Worm (Caenorhabditis elegans) whole organism, mixed stage, embryonic: Measurements from ENCODE around the gene syx-4.

Experiments
- M03D4.4 ChIP-seq: sonication (generic microtip); optimal IDR thresholded peaks from 2 replicates; lab custom pipeline; 2017; ENCODE audit warnings: mild to moderate bottlenecking, missing genetic modification characterization, missing compliant biosample characterization
- bed-3 ChIP-seq: fragments of 200-800 bp; sonication (Bioruptor generic); optimal IDR thresholded peaks from 3 replicates; lab custom pipeline; 2018; ENCODE audit warnings: mild to moderate bottlenecking, missing genetic modification characterization, moderate library complexity, missing compliant biosample characterization
- blmp-1 ChIP-seq: fragments of 150-350 bp; optimal IDR thresholded peaks from 2 replicates; lab custom pipeline; 2014; ENCODE audit warnings: missing biosample characterization, missing genetic modification characterization
- ceh-39 ChIP-seq: fragments of 150-350 bp; optimal IDR thresholded peaks from 2 replicates; lab custom pipeline; 2014; ENCODE audit warnings: missing biosample characterization, missing genetic modification characterization
- ceh-83 ChIP-seq: fragments of 200-800 bp; sonication (Bioruptor generic); optimal IDR thresholded peaks from 2 replicates; lab custom pipeline; 2018; ENCODE audit warnings: mild to moderate bottlenecking, missing genetic modification characterization, missing compliant biosample characterization
- ces-1 ChIP-seq: fragments of 150-350 bp; optimal IDR thresholded peaks from 2 replicates; lab custom pipeline; 2014; ENCODE audit warnings: missing biosample characterization, missing genetic modification reagents, missing genetic modification characterization
- cnd-1 ChIP-seq: fragments of 200-800 bp; sonication (Bioruptor generic); optimal IDR thresholded peaks from 2 replicates; lab custom pipeline; 2018; ENCODE audit warnings: mild to moderate bottlenecking, missing genetic modification characterization, missing compliant biosample characterization
- drap-1 ChIP-seq: fragments of 200-800 bp; sonication (Bioruptor generic); optimal IDR thresholded peaks from 3 replicates; lab custom pipeline; 2018; ENCODE audit warnings: mild to moderate bottlenecking, missing genetic modification characterization, missing compliant biosample characterization
- elt-3 ChIP-seq: fragments of 150-350 bp; optimal IDR thresholded peaks from 2 replicates; lab custom pipeline; 2014; ENCODE audit warnings: missing biosample characterization, missing genetic modification characterization
- ham-2 ChIP-seq: fragments of 200-800 bp; sonication (Bioruptor generic); optimal IDR thresholded peaks from 2 replicates; lab custom pipeline; 2018; ENCODE audit warnings: mild to moderate bottlenecking, missing genetic modification characterization, missing compliant biosample characterization
- hlh-1 ChIP-seq: fragments of 150-350 bp; optimal IDR thresholded peaks from 2 replicates; lab custom pipeline; 2014; ENCODE audit warnings: missing biosample characterization, missing genetic modification reagents, missing genetic modification characterization
- lin-13 ChIP-seq: fragments of 150-350 bp; optimal IDR thresholded peaks from 2 replicates; lab custom pipeline; 2014; ENCODE audit warnings: missing biosample characterization, missing genetic modification characterization
- lin-32 ChIP-seq: fragments of 200-800 bp; sonication (Bioruptor generic); optimal IDR thresholded peaks from 2 replicates; lab custom pipeline; 2018; ENCODE audit warnings: mild to moderate bottlenecking, missing genetic modification characterization, missing compliant biosample characterization
- lsy-2 ChIP-seq: fragments of 150-350 bp; optimal IDR thresholded peaks from 2 replicates; lab custom pipeline; 2014; ENCODE audit warnings: missing biosample characterization, missing genetic modification characterization
- mab-5 ChIP-seq: fragments of 150-350 bp; optimal IDR thresholded peaks from 2 replicates; lab custom pipeline; 2014; ENCODE audit warnings: missing biosample characterization, missing genetic modification characterization
- mep-1 ChIP-seq: fragments of 150-350 bp; optimal IDR thresholded peaks from 2 replicates; lab custom pipeline; 2017; ENCODE audit warnings: missing biosample characterization, missing genetic modification reagents, missing genetic modification characterization, inconsistent platforms
- mls-2 ChIP-seq: sonication (generic microtip); optimal IDR thresholded peaks from 2 replicates; lab custom pipeline; 2016; ENCODE audit warnings: mild to moderate bottlenecking, missing genetic modification characterization, moderate library complexity, missing compliant biosample characterization
- nhr-12 ChIP-seq: fragments of 150-350 bp; optimal IDR thresholded peaks from 2 replicates; lab custom pipeline; 2014; ENCODE audit warnings: missing biosample characterization, missing genetic modification characterization
- nhr-2 ChIP-seq: fragments of 150-350 bp; optimal IDR thresholded peaks from 2 replicates; lab custom pipeline; 2014; ENCODE audit warnings: missing biosample characterization, missing genetic modification characterization
- nhr-28 ChIP-seq: fragments of 150-350 bp; optimal IDR thresholded peaks from 2 replicates; lab custom pipeline; 2014; ENCODE audit warnings: missing biosample characterization, missing genetic modification characterization
- nhr-76 ChIP-seq: sonication (generic microtip); optimal IDR thresholded peaks from 2 replicates; lab custom pipeline; 2017; ENCODE audit warnings: missing biosample characterization, missing genetic modification characterization
- pha-4 ChIP-seq: fragments of 150-350 bp; optimal IDR thresholded peaks from 2 replicates; lab custom pipeline; 2018; ENCODE audit warnings: missing biosample characterization, missing genetic modification reagents, missing genetic modification characterization
- sem-2 ChIP-seq: fragments of 200-800 bp; sonication (Bioruptor generic); optimal IDR thresholded peaks from 2 replicates; lab custom pipeline; 2018; ENCODE audit warnings: mild to moderate bottlenecking, missing genetic modification characterization, missing compliant biosample characterization
- sptf-1 ChIP-seq: sonication (generic microtip); optimal IDR thresholded peaks from 2 replicates; lab custom pipeline; 2017; ENCODE audit warnings: mild to moderate bottlenecking, missing genetic modification characterization, moderate library complexity, missing compliant biosample characterization
- unc-120 ChIP-seq: sonication (generic microtip); optimal IDR thresholded peaks from 2 replicates; lab custom pipeline; 2017; ENCODE audit warnings: missing genetic modification characterization, missing compliant biosample characterization; ENCODE audit not compliant: poor library complexity, severe bottlenecking
- unc-39 ChIP-seq: fragments of 150-350 bp; optimal IDR thresholded peaks from 2 replicates; lab custom pipeline; 2014; ENCODE audit warnings: missing biosample characterization, missing genetic modification characterization
- unc-62 ChIP-seq: fragments of 150-350 bp; optimal IDR thresholded peaks from 2 replicates; lab custom pipeline; 2014; ENCODE audit warnings: missing biosample characterization, missing genetic modification reagents, missing genetic modification characterization
- zip-8 ChIP-seq: fragments of 150-350 bp; optimal IDR thresholded peaks from 2 replicates; lab custom pipeline; 2014; ENCODE audit warnings: missing biosample characterization, missing genetic modification characterization
- ztf-11 ChIP-seq: fragments of 150-350 bp; optimal IDR thresholded peaks from 2 replicates; lab custom pipeline; 2014; ENCODE audit warnings: missing biosample characterization, missing genetic modification characterization

The syx-4 gene

DNA sequence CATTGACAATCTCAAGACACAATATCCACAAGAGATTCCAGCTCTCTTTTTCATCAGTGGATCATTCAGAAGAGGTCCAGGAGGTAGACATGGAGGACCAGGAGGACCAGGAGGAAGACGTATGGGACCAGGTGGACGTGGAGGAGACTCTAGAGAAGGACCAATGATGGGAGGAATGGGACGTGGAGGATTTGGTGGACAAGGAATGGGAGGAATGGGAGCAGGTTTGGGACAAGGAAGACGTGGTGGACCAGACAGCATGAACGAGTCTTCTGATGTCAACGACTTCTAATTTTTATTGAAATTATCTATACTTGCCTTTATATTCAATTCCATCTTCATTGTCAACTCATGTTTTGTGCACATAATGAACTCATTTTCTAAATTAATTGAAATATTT, 31.0 kb downstream of the syx-4 start:
- TF ChIP-seq ztf-11 (no peak), mab-5 (no peak), hlh-1 (no peak), mep-1 (tag; lab: Kevin White, UChicago) (no peak), lsy-2 (no peak), nhr-2 (tag; lab: Kevin White, UChicago) (no peak), ces-1 (GFP tag; lab: Kevin White, UChicago) (no peak), unc-120 (tag; lab: Kevin White, UChicago) (no peak), lin-13 (no peak), lin-32 (GFP tag; lab: Kevin White, UChicago) (no peak)
- TF ChIP-seq, all 35 proteins: peak for 0

DNA sequence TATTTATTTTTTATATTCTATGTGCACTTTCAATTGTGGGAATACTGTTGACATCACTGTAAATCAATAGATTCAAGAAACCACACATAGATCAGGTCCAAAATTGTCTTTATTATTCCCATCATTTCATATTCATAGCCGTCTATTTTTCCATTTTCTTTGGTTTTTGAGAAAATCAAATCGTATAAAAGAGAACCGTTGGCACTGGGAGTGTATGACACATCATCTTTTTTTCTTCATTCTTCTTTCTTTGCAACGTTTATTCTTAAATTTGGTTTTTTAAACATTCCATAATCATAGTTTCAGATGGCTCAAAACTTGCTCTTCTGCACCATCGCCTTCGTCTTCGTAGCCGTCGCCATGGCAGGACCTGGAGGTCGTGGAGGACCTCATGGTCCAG, 32.8 kb downstream of the syx-4 start, which contains the start of gene srlf-2:
Gene srlf-2, plus strand, starts transcription at position 301 of the 400 bp plus-strand sequence.
- TF ChIP-seq unc-62 (no peak), ztf-11 (no peak), unc-39 (tag; lab: Kevin White, UChicago) (no peak), bed-3 (GFP tag; lab: Kevin White, UChicago) (no peak), hlh-1 (no peak), elt-3 (tag; lab: Kevin White, UChicago) (no peak)

DNA sequence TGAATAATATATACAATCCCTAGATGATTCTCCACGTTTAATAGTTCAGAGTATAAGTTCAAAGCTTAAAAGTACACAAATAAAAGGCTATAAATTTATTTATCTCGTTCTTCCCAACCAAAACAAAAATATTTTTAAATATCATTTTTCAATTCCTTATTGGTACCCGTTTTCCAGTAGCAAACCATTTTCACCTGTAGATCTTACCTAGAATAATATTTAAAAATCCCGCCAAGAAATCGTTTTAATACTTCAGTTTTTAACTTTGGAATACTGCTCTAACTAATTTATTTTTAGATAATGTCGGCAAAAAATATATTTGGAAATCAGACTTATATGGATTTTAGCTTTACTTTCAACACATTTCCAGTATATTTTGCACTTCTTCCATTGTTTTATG, 35.2 kb downstream of the syx-4 start, which contains the start of gene sru-7:
Gene sru-7, plus strand, starts transcription at position 301 of the 400 bp plus-strand sequence.
- TF ChIP-seq ztf-11 (no peak), bed-3 (GFP tag; lab: Kevin White, UChicago) (no peak)

DNA sequence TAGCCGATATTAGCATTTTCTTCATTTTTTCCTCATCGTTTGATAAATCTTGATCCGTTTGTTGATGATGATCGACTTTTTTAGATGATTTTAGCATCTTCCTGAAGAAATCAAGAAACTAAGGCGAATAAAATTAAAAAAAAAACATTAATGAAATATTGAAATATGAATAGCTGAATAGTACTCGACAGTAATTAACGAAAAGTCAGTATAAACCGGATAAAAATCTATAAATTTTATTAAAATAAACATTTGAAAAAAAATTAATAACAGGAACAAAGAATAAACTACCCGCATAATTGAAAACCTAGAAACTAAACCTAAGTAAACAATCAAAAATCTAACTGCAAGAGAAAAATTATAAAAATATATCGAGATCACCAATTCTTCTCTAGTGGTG, 39.2 kb downstream of the syx-4 start, which contains the start of gene C28C12.12:
Gene C28C12.12, minus strand, starts transcription at position 101 of the 400 bp plus-strand sequence.
- TF ChIP-seq elt-3 (tag; lab: Kevin White, UChicago) (no peak), sem-2 (no peak), blmp-1 (tag; lab: Kevin White, UChicago) (no peak), ceh-39 (tag; lab: Kevin White, UChicago) (no peak), ztf-11 (no peak), ham-2 (GFP tag; lab: Kevin White, UChicago) (no peak), zip-8 (no peak), nhr-76 (tag; lab: Kevin White, UChicago) (no peak)
- TF ChIP-seq, all 35 proteins: peak for 0

DNA sequence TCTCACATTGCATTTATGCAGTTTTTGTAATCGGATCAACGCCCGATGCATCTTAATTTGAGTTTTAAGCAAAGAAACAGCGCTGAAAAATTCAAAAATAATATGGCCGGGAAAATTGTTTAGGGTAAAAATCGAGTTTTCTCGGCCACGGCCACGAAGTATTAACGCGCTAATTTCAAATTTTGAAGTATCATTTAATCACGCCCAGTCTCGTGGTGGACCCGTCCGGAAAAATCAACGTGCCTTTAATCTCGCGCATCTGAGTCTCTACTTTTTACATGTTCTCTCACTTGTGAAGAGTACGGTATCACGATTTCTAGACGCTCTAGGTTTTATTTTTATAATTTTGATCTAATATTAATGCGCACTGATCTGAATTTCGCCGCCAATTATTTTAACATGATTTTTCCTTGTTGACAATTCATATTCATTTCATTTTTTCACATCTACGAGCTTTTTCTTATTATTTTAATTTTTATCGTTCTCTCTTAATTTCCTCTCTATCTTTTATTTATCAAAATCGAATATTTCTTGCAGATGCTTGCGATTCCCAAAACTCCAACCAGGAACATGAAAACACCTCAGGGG, 41.8 kb downstream of the syx-4 start, which contains the start of the genes acdh-13 and mesp-1:
Gene acdh-13, minus strand, starts transcription at position 51 of the 588 bp plus-strand sequence.
Gene mesp-1, plus strand, starts transcription at position 538 of the 588 bp plus-strand sequence.
- TF ChIP-seq blmp-1 (tag; lab: Kevin White, UChicago) (no peak), M03D4.4 (tag; lab: Kevin White, UChicago) (no peak), nhr-28 (tag; lab: Kevin White, UChicago) (no peak), drap-1 (no peak), sptf-1 (tag; lab: Kevin White, UChicago) (no peak)

DNA sequence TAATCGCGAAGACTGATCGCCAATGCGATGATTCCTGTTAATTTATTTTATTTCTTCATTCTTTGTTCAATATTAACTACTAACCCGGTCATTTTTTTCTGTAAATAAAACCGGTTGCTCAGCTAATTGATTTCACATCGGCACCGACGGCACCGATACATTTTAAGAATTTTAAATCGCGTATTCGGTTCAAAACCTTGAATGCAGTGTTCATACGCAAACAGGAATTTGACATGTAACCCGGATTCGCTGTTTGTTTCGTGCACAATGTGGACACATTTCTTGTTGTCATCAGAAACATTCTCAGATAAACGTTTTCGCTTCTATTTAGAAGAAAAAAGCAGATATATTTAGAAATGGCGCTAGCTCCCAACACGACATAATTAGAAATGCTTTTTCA, 42.9 kb downstream of the syx-4 start:
- TF ChIP-seq hlh-1 (no peak), M03D4.4 (tag; lab: Kevin White, UChicago) (no peak), bed-3 (GFP tag; lab: Kevin White, UChicago) (no peak), mls-2 (tag; lab: Kevin White, UChicago) (no peak), nhr-12 (tag; lab: Kevin White, UChicago) (no peak), unc-62 (no peak), unc-120 (tag; lab: Kevin White, UChicago) (no peak), ceh-83 (no peak), sem-2 (no peak), nhr-76 (tag; lab: Kevin White, UChicago) (no peak), mep-1 (tag; lab: Kevin White, UChicago) (no peak), sptf-1 (tag; lab: Kevin White, UChicago) (no peak), unc-39 (tag; lab: Kevin White, UChicago) (no peak), ces-1 (GFP tag; lab: Kevin White, UChicago) (no peak), ceh-39 (tag; lab: Kevin White, UChicago) (no peak), lin-13 (no peak), ztf-11 (no peak), nhr-28 (tag; lab: Kevin White, UChicago) (no peak), lsy-2 (no peak)

DNA sequence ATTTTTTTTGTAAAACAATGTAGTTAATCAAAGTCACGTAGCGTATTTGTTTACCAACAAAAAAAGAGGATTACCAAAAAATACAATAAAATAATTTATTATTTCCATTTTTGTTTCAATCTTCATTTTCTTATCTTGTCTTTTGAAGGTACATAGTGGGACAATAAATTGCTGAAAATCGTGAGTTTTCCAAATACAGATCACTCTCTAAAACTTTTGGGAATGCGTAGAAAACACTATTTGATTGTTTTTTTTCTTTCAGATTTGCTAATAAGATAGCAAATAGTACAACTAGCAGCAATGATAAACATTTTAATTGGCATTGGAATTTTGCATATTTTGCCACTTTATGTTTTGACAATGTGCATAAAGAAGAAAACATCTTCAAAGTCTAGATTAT, 44.3 kb downstream of the syx-4 start, which contains the start of gene C28C12.1:
Gene C28C12.1, plus strand, starts transcription at position 301 of the 400 bp plus-strand sequence.
- TF ChIP-seq ceh-83: no peak
- no peak for TF ChIP-seq zip-8
- no peak for TF ChIP-seq pha-4 (tag; lab: Kevin White, UChicago)
- no peak for TF ChIP-seq mls-2 (tag; lab: Kevin White, UChicago)
- no peak for TF ChIP-seq elt-3 (tag; lab: Kevin White, UChicago)
- no peak for TF ChIP-seq hlh-1
- no peak for TF ChIP-seq unc-62
- no peak for TF ChIP-seq lin-32 (GFP tag; lab: Kevin White, UChicago)
- TF ChIP-seq cnd-1 (tag; lab: Kevin White, UChicago): no peak
